Worm (Caenorhabditis elegans) whole organism, L4 larva: ENCODE results near the gene F31F6.2.

ENCODE experiments used
- F10B5.3 ChIP-seq: sonication (generic microtip); optimal IDR thresholded peaks from 2 replicates; lab custom pipeline; 2016; ENCODE audit warnings: mild to moderate bottlenecking, missing genetic modification characterization, missing compliant biosample characterization
- F49E8.2 ChIP-seq: sonication (generic microtip); optimal IDR thresholded peaks from 2 replicates; lab custom pipeline; 2016; ENCODE audit warnings: missing compliant biosample characterization, mild to moderate bottlenecking, missing genetic modification characterization, borderline replicate concordance
- R02D3.7 ChIP-seq: fragments of 150-350 bp; sonication (generic microtip); optimal IDR thresholded peaks from 3 replicates; lab custom pipeline; 2014; ENCODE audit warnings: missing biosample characterization, missing genetic modification characterization
- T26A8.4 ChIP-seq: fragments of 200-800 bp; sonication (Bioruptor generic); IDR thresholded peaks from 2 replicates; pipeline ENCODE4 v1.3.6; 2022; ENCODE audit warnings: missing genetic modification characterization, missing compliant biosample characterization
- Y105C5A.15 ChIP-seq: fragments of 200-800 bp; sonication (Bioruptor generic); IDR thresholded peaks from 2 replicates; pipeline ENCODE4 v1.3.6; 2022; ENCODE audit warnings: missing genetic modification characterization, missing compliant biosample characterization
- ZK546.5 ChIP-seq, 2 experiments: sonication (generic microtip); optimal IDR thresholded peaks; 2 replicates each; lab custom pipeline; 2017; ENCODE audit warnings: missing biosample characterization in 2 of 2, missing genetic modification characterization in 2 of 2
- aha-1 ChIP-seq: fragments of 150-350 bp; peaks from one replicate; lab custom pipeline; 2014; ENCODE audit warnings: missing biosample characterization, missing genetic modification characterization
- ceh-62 ChIP-seq: sonication (generic microtip); optimal IDR thresholded peaks from 2 replicates; lab custom pipeline; 2017; ENCODE audit warnings: missing biosample characterization, missing genetic modification characterization
- dmd-6 ChIP-seq: fragments of 200-800 bp; sonication (Bioruptor generic); IDR thresholded peaks from 2 replicates; pipeline ENCODE4 v1.3.6; 2022; ENCODE audit warnings: missing genetic modification reagents, missing genetic modification characterization, missing compliant biosample characterization
- dmd-9 ChIP-seq: fragments of 200-800 bp; sonication (Bioruptor generic); IDR thresholded peaks from 2 replicates; pipeline ENCODE4 v1.3.6; 2022; ENCODE audit warnings: missing genetic modification reagents, missing genetic modification characterization, missing compliant biosample characterization
- dpl-1 ChIP-seq: fragments of 150-350 bp; optimal IDR thresholded peaks from 2 replicates; lab custom pipeline; 2014; ENCODE audit warnings: missing biosample characterization, missing genetic modification reagents, missing genetic modification characterization
- dve-1 ChIP-seq: sonication (generic microtip); optimal IDR thresholded peaks from 2 replicates; lab custom pipeline; 2017; ENCODE audit warnings: antibody characterized with exemption, mild to moderate bottlenecking, missing genetic modification characterization, missing compliant biosample characterization; ENCODE audit not compliant: insufficient read depth
- fkh-10 ChIP-seq: fragments of 150-350 bp; optimal IDR thresholded peaks from 2 replicates; lab custom pipeline; 2014; ENCODE audit warnings: missing biosample characterization, missing genetic modification reagents, missing genetic modification characterization
- fos-1 ChIP-seq: fragments of 150-350 bp; optimal IDR thresholded peaks from 2 replicates; lab custom pipeline; 2014; ENCODE audit warnings: missing biosample characterization, missing genetic modification characterization
- hlh-30 ChIP-seq: sonication (generic microtip); optimal IDR thresholded peaks from 2 replicates; lab custom pipeline; 2017; ENCODE audit warnings: antibody characterized with exemption, mild to moderate bottlenecking, missing genetic modification characterization, missing compliant biosample characterization; ENCODE audit not compliant: insufficient read depth
- lin-13 ChIP-seq: fragments of 150-350 bp; optimal IDR thresholded peaks from 2 replicates; lab custom pipeline; 2014; ENCODE audit warnings: missing biosample characterization, missing genetic modification reagents, missing genetic modification characterization
- lin-29 ChIP-seq: fragments of 200-800 bp; sonication (Bioruptor generic); IDR thresholded peaks from 2 replicates; pipeline ENCODE4 v1.3.6; 2022; ENCODE audit warnings: missing genetic modification reagents, missing genetic modification characterization, missing compliant biosample characterization
- mdl-1 ChIP-seq, 2 experiments: fragments of 150-350 bp in 1 of 2; sonication (generic microtip) in 1 of 2; optimal IDR thresholded peaks; 2 replicates each; lab custom pipeline; 2014 to 2017; ENCODE audit warnings: missing biosample characterization in 2 of 2, missing genetic modification characterization in 2 of 2
- mes-2 ChIP-seq: sonication (generic microtip); optimal IDR thresholded peaks from 2 replicates; lab custom pipeline; 2016; ENCODE audit warnings: missing genotype, mild to moderate bottlenecking, missing genetic modification characterization, missing compliant biosample characterization; ENCODE audit not compliant: poor library complexity, severe bottlenecking
- mxl-2 ChIP-seq: fragments of 200-800 bp; sonication (Bioruptor generic); conservative IDR thresholded peaks from 2 replicates; pipeline ENCODE4 v1.3.6; 2022; ENCODE audit warnings: missing genetic modification reagents, missing genetic modification characterization, missing compliant biosample characterization
- mxl-3 ChIP-seq: fragments of 200-800 bp; sonication (Bioruptor generic); optimal IDR thresholded peaks from 2 replicates; lab custom pipeline; 2018; ENCODE audit warnings: mild to moderate bottlenecking, missing genetic modification characterization, missing compliant biosample characterization
- nhr-237 ChIP-seq: sonication (generic microtip); optimal IDR thresholded peaks from 2 replicates; lab custom pipeline; 2017; ENCODE audit warnings: missing biosample characterization, missing genetic modification characterization
- nhr-28 ChIP-seq: fragments of 150-350 bp; optimal IDR thresholded peaks from 2 replicates; lab custom pipeline; 2014; ENCODE audit warnings: missing biosample characterization, missing genetic modification characterization
- nhr-41 ChIP-seq: fragments of 200-800 bp; sonication (Bioruptor generic); IDR thresholded peaks from 2 replicates; pipeline ENCODE4 v1.3.6; 2022; ENCODE audit warnings: missing genetic modification reagents, missing genetic modification characterization, missing compliant biosample characterization
- nhr-42 ChIP-seq: fragments of 200-800 bp; sonication (Bioruptor generic); IDR thresholded peaks from 2 replicates; pipeline ENCODE4 v1.3.6; 2022; ENCODE audit warnings: missing genetic modification characterization, missing compliant biosample characterization
- nhr-76 ChIP-seq: fragments of 150-350 bp; optimal IDR thresholded peaks from 2 replicates; lab custom pipeline; 2014; ENCODE audit warnings: missing biosample characterization, missing genetic modification characterization
- php-3 ChIP-seq: fragments of 200-800 bp; sonication (Bioruptor generic); IDR thresholded peaks from 2 replicates; pipeline ENCODE4 v1.3.6; 2022; ENCODE audit warnings: missing genetic modification reagents, missing genetic modification characterization, missing compliant biosample characterization
- snpc-1.2 ChIP-seq: fragments of 200-800 bp; sonication (Bioruptor generic); IDR thresholded peaks from 2 replicates; pipeline ENCODE4 v1.3.6; 2022; ENCODE audit warnings: missing genetic modification reagents, missing genetic modification characterization, missing compliant biosample characterization
- spr-1 ChIP-seq: sonication (generic microtip); optimal IDR thresholded peaks from 2 replicates; lab custom pipeline; 2016; ENCODE audit warnings: mild to moderate bottlenecking, missing genetic modification characterization, missing compliant biosample characterization
- unc-62 ChIP-seq, 3 experiments: fragments of 150-350 bp in 1 of 3; sonication (generic microtip); optimal IDR thresholded peaks in 2 of 3; peaks in 1 of 3; 1 replicate in 1 of 3; 2 replicates in 2 of 3; lab custom pipeline; 2014 to 2017; ENCODE audit warnings: missing biosample characterization in 3 of 3, missing genetic modification characterization in 3 of 3, missing genetic modification reagents in 3 of 3, missing genotype in 1 of 3
- zag-1 ChIP-seq: fragments of 150-350 bp; optimal IDR thresholded peaks from 2 replicates; lab custom pipeline; 2014; ENCODE audit warnings: missing biosample characterization, missing genetic modification characterization
- zip-11 ChIP-seq: fragments of 200-800 bp; sonication (Bioruptor generic); IDR thresholded peaks from 2 replicates; pipeline ENCODE4 v1.3.6; 2022; ENCODE audit warnings: missing genetic modification characterization, missing compliant biosample characterization

Gene F31F6.2

ce11 chrX:14910689-14911088, 39.0 kb upstream of the F31F6.2 start:
- TF ChIP-seq fkh-10 (GFP tag; lab: Kevin White, UChicago) (peak; percentile 33), unc-62 (GFP tag; optimal IDR thresholded peaks at IDR 0.05 in 1 of 2; lab: Kevin White, UChicago) (peak in 1 of 2 experiments; percentile 67), unc-62 (tag; optimal IDR thresholded peaks at IDR 0.05; lab: Kevin White, UChicago) (no peak), php-3 (GFP tag; lab: Robert Waterston, UW) (no peak), dmd-9 (GFP tag; lab: Robert Waterston, UW) (no peak)

- no peak for TF ChIP-seq mes-2 (tag; lab: Kevin White, UChicago)
- TF ChIP-seq fos-1 (tag; lab: Kevin White, UChicago), result no peak
- no peak for TF ChIP-seq dmd-6 (GFP tag; lab: Robert Waterston, UW)
- no peak for TF ChIP-seq hlh-30
- TF ChIP-seq ceh-62, result no peak
- TF ChIP-seq lin-29 (GFP tag; lab: Robert Waterston, UW), result no peak
- no peak for TF ChIP-seq php-3 (GFP tag; lab: Robert Waterston, UW)
- peak in 1 of 2 experiments; percentile 54 for TF ChIP-seq unc-62 (GFP tag; optimal IDR thresholded peaks at IDR 0.05 in 1 of 2; lab: Kevin White, UChicago)
- no peak for TF ChIP-seq unc-62 (tag; optimal IDR thresholded peaks at IDR 0.05; lab: Kevin White, UChicago)
- no peak for TF ChIP-seq ZK546.5 (tag; optimal IDR thresholded peaks at IDR 0.05; lab: Kevin White, UChicago)
- TF ChIP-seq F49E8.2 (tag; lab: Kevin White, UChicago), result no peak
- TF ChIP-seq zip-11, result no peak
- peak; percentile 26 for TF ChIP-seq nhr-28
Observed at ce11 chrX:14907257-14907801, 35.6 kb upstream of the F31F6.2 start.

- no peak for TF ChIP-seq dve-1
- TF ChIP-seq unc-62 (GFP tag; optimal IDR thresholded peaks at IDR 0.05 in 1 of 2; lab: Kevin White, UChicago), result peak in 1 of 2 experiments; percentile 40
- no peak for TF ChIP-seq unc-62 (tag; optimal IDR thresholded peaks at IDR 0.05; lab: Kevin White, UChicago)
- no peak for TF ChIP-seq Y105C5A.15 (GFP tag; lab: Robert Waterston, UW)
- no peak for TF ChIP-seq ZK546.5 (tag; optimal IDR thresholded peaks at IDR 0.05; lab: Kevin White, UChicago)
- no peak for TF ChIP-seq R02D3.7 (tag; lab: Kevin White, UChicago)
- peak; percentile 23 for TF ChIP-seq aha-1 (tag; lab: Kevin White, UChicago)
- TF ChIP-seq, all 104 proteins: peak for 2
Observed at ce11 chrX:14905161-14905560, 33.5 kb upstream of the F31F6.2 start, which contains the start of gene hex-5. Gene hex-5, minus strand, starts transcription at chrX:14905261.

ce11 chrX:14903424-14903823, 31.7 kb upstream of the F31F6.2 start:
- TF ChIP-seq unc-62 (GFP tag; optimal IDR thresholded peaks at IDR 0.05 in 1 of 2; lab: Kevin White, UChicago) (peak in 1 of 2 experiments; percentile 56), unc-62 (tag; optimal IDR thresholded peaks at IDR 0.05; lab: Kevin White, UChicago) (no peak), spr-1 (tag; lab: Kevin White, UChicago) (no peak)
- TF ChIP-seq, all 104 proteins: peak for 1

- TF ChIP-seq mxl-3 (GFP tag; lab: Kevin White, UChicago), result peak; percentile 40
- no peak for TF ChIP-seq F10B5.3 (tag; lab: Kevin White, UChicago)
Observed at ce11 chrX:14900487-14900886, 28.8 kb upstream of the F31F6.2 start.

- TF ChIP-seq nhr-41 (GFP tag; lab: Robert Waterston, UW), result no peak
- TF ChIP-seq nhr-76 (tag; lab: Kevin White, UChicago), result no peak
- no peak for TF ChIP-seq lin-13 (GFP tag; lab: Kevin White, UChicago)
- no peak for TF ChIP-seq mxl-2 (GFP tag; lab: Robert Waterston, UW)
- TF ChIP-seq zag-1 (tag; lab: Kevin White, UChicago), result no peak
Observed at ce11 chrX:14898205-14898604, 26.5 kb upstream of the F31F6.2 start, which contains the start of gene lips-8. Gene lips-8, plus strand, starts transcription at chrX:14898505.

ce11 chrX:14897192-14897591, 25.5 kb upstream of the F31F6.2 start:
- TF ChIP-seq T26A8.4 (GFP tag; lab: Robert Waterston, UW), result no peak
- TF ChIP-seq nhr-237 (tag; lab: Kevin White, UChicago), result no peak
- TF ChIP-seq snpc-1.2 (GFP tag; lab: Robert Waterston, UW), result 0 out of 2 replicates have a peak, but pooled peaks have one; percentile 31
- no peak for TF ChIP-seq nhr-42 (GFP tag; lab: Robert Waterston, UW)
- TF ChIP-seq dpl-1 (GFP tag; lab: Kevin White, UChicago), result no peak
- peak; percentile 59 for TF ChIP-seq aha-1 (tag; lab: Kevin White, UChicago)
- TF ChIP-seq mdl-1 (tag; optimal IDR thresholded peaks at IDR 0.05; lab: Kevin White, UChicago), result no peak
